Worm (Caenorhabditis elegans) whole organism, L4 larva: ENCODE data around the gene C29A12.6.
A peak's percentile ranks its signal among the peaks of the same experiment; 100 is the strongest.

Source experiments
- F10B5.3 ChIP-seq: sonication (generic microtip); optimal IDR thresholded peaks from 2 replicates; lab custom pipeline; 2016; ENCODE audit warnings: mild to moderate bottlenecking, missing genetic modification characterization, missing compliant biosample characterization
- F26F4.8 ChIP-seq: fragments of 200-800 bp; sonication (Bioruptor generic); conservative IDR thresholded peaks from 2 replicates; pipeline ENCODE4 v1.3.6; 2022; ENCODE audit warnings: missing genetic modification characterization, missing compliant biosample characterization
- F49E8.2 ChIP-seq: sonication (generic microtip); optimal IDR thresholded peaks from 2 replicates; lab custom pipeline; 2016; ENCODE audit warnings: missing compliant biosample characterization, mild to moderate bottlenecking, missing genetic modification characterization, borderline replicate concordance
- R02D3.7 ChIP-seq: fragments of 150-350 bp; sonication (generic microtip); optimal IDR thresholded peaks from 3 replicates; lab custom pipeline; 2014; ENCODE audit warnings: missing biosample characterization, missing genetic modification characterization
- T26A8.4 ChIP-seq: fragments of 200-800 bp; sonication (Bioruptor generic); IDR thresholded peaks from 2 replicates; pipeline ENCODE4 v1.3.6; 2022; ENCODE audit warnings: missing genetic modification characterization, missing compliant biosample characterization
- Y105C5A.15 ChIP-seq: fragments of 200-800 bp; sonication (Bioruptor generic); IDR thresholded peaks from 2 replicates; pipeline ENCODE4 v1.3.6; 2022; ENCODE audit warnings: missing genetic modification characterization, missing compliant biosample characterization
- ZK337.2 ChIP-seq: fragments of 200-800 bp; sonication (Bioruptor generic); IDR thresholded peaks from 2 replicates; pipeline ENCODE4 v1.3.6; 2022; ENCODE audit warnings: missing genetic modification reagents, missing genetic modification characterization, missing compliant biosample characterization
- ZK546.5 ChIP-seq, 2 experiments: sonication (generic microtip); optimal IDR thresholded peaks; 2 replicates each; lab custom pipeline; 2017; ENCODE audit warnings: missing biosample characterization in 2 of 2, missing genetic modification characterization in 2 of 2
- aha-1 ChIP-seq: fragments of 150-350 bp; peaks from one replicate; lab custom pipeline; 2014; ENCODE audit warnings: missing biosample characterization, missing genetic modification characterization
- ceh-28 ChIP-seq: fragments of 150-350 bp; optimal IDR thresholded peaks from 2 replicates; lab custom pipeline; 2014; ENCODE audit warnings: missing biosample characterization, missing genetic modification reagents, missing genetic modification characterization
- cey-2 ChIP-seq: sonication (generic microtip); optimal IDR thresholded peaks from 3 replicates; lab custom pipeline; 2017; ENCODE audit warnings: missing genetic modification characterization, mild to moderate bottlenecking, missing compliant biosample characterization, antibody characterized with exemption, borderline replicate concordance; ENCODE audit not compliant: insufficient read depth
- daf-16 ChIP-seq, 3 experiments: sonication (generic microtip); optimal IDR thresholded peaks; 2 replicates each; lab custom pipeline; 2016 to 2017; ENCODE audit warnings: missing genetic modification characterization in 3 of 3, missing genetic modification reagents in 3 of 3, mild to moderate bottlenecking in 2 of 3, missing compliant biosample characterization in 2 of 3, missing biosample characterization in 1 of 3, moderate library complexity in 1 of 3
- daf-8 ChIP-seq: fragments of 200-800 bp; sonication (Bioruptor generic); IDR thresholded peaks from 2 replicates; pipeline ENCODE4 v1.3.6; 2022; ENCODE audit warnings: missing genetic modification characterization, missing compliant biosample characterization
- dmd-6 ChIP-seq: fragments of 200-800 bp; sonication (Bioruptor generic); IDR thresholded peaks from 2 replicates; pipeline ENCODE4 v1.3.6; 2022; ENCODE audit warnings: missing genetic modification reagents, missing genetic modification characterization, missing compliant biosample characterization
- dve-1 ChIP-seq: sonication (generic microtip); optimal IDR thresholded peaks from 2 replicates; lab custom pipeline; 2017; ENCODE audit warnings: antibody characterized with exemption, mild to moderate bottlenecking, missing genetic modification characterization, missing compliant biosample characterization; ENCODE audit not compliant: insufficient read depth
- fos-1 ChIP-seq: fragments of 150-350 bp; optimal IDR thresholded peaks from 2 replicates; lab custom pipeline; 2014; ENCODE audit warnings: missing biosample characterization, missing genetic modification characterization
- gei-8 ChIP-seq: fragments of 200-800 bp; sonication (Bioruptor generic); optimal IDR thresholded peaks from 2 replicates; lab custom pipeline; 2018; ENCODE audit warnings: mild to moderate bottlenecking, missing genetic modification characterization, missing compliant biosample characterization
- hif-1 ChIP-seq, 2 experiments: sonication (generic microtip); optimal IDR thresholded peaks; 2 replicates each; lab custom pipeline; 2016 to 2017; ENCODE audit warnings: missing compliant biosample characterization in 2 of 2, missing genetic modification characterization in 2 of 2, missing genetic modification reagents in 2 of 2, missing genotype in 2 of 2, mild to moderate bottlenecking in 1 of 2
- hlh-11 ChIP-seq: fragments of 200-800 bp; sonication (Bioruptor generic); optimal IDR thresholded peaks from 2 replicates; lab custom pipeline; 2018; ENCODE audit warnings: mild to moderate bottlenecking, missing genetic modification characterization, missing compliant biosample characterization
- hlh-30 ChIP-seq: sonication (generic microtip); optimal IDR thresholded peaks from 2 replicates; lab custom pipeline; 2017; ENCODE audit warnings: antibody characterized with exemption, mild to moderate bottlenecking, missing genetic modification characterization, missing compliant biosample characterization; ENCODE audit not compliant: insufficient read depth
- hmg-1.1 ChIP-seq: fragments of 200-800 bp; sonication (Bioruptor generic); IDR thresholded peaks from 2 replicates; pipeline ENCODE4 v1.3.6; 2022; ENCODE audit warnings: missing genetic modification reagents, missing genetic modification characterization, missing compliant biosample characterization
- lin-1 ChIP-seq: fragments of 200-800 bp; sonication (Bioruptor generic); IDR thresholded peaks from 2 replicates; pipeline ENCODE4 v1.3.6; 2022; ENCODE audit warnings: missing genetic modification reagents, missing genetic modification characterization, missing compliant biosample characterization
- lin-13 ChIP-seq: fragments of 150-350 bp; optimal IDR thresholded peaks from 2 replicates; lab custom pipeline; 2014; ENCODE audit warnings: missing biosample characterization, missing genetic modification reagents, missing genetic modification characterization
- lin-15B ChIP-seq: fragments of 150-350 bp; sonication (generic microtip); optimal IDR thresholded peaks from 3 replicates; lab custom pipeline; 2014; ENCODE audit warnings: missing biosample characterization, missing genetic modification characterization
- lin-39 ChIP-seq: fragments of 150-350 bp; optimal IDR thresholded peaks from 2 replicates; lab custom pipeline; 2014; ENCODE audit warnings: missing biosample characterization, missing genetic modification reagents, missing genetic modification characterization
- lsy-2 ChIP-seq, 2 experiments: fragments of 150-350 bp in 1 of 2; sonication (generic microtip) in 1 of 2; optimal IDR thresholded peaks; 2 replicates each; lab custom pipeline; 2014 to 2017; ENCODE audit warnings: missing biosample characterization in 2 of 2, missing genetic modification characterization in 2 of 2
- madf-5 ChIP-seq, 2 experiments: fragments of 200-800 bp; sonication (Bioruptor generic); IDR thresholded peaks; 2 replicates each; pipeline ENCODE4 v1.3.6; 2022; ENCODE audit warnings: missing compliant biosample characterization in 2 of 2, missing genetic modification characterization in 2 of 2
- mep-1 ChIP-seq: fragments of 150-350 bp; sonication (generic microtip); optimal IDR thresholded peaks from 3 replicates; lab custom pipeline; 2014; ENCODE audit warnings: missing biosample characterization, missing genetic modification characterization
- mxl-3 ChIP-seq: fragments of 200-800 bp; sonication (Bioruptor generic); optimal IDR thresholded peaks from 2 replicates; lab custom pipeline; 2018; ENCODE audit warnings: mild to moderate bottlenecking, missing genetic modification characterization, missing compliant biosample characterization
- nhr-102 ChIP-seq: sonication (generic microtip); optimal IDR thresholded peaks from 2 replicates; lab custom pipeline; 2016; ENCODE audit warnings: mild to moderate bottlenecking, missing genetic modification characterization, moderate library complexity, missing compliant biosample characterization
- nhr-11 ChIP-seq: fragments of 150-350 bp; optimal IDR thresholded peaks from 2 replicates; lab custom pipeline; 2014; ENCODE audit warnings: missing biosample characterization, missing genetic modification characterization
- nhr-111 ChIP-seq: fragments of 200-800 bp; sonication (Bioruptor generic); optimal IDR thresholded peaks from 2 replicates; lab custom pipeline; 2018; ENCODE audit warnings: mild to moderate bottlenecking, missing genetic modification characterization, missing compliant biosample characterization
- nhr-28 ChIP-seq: fragments of 150-350 bp; optimal IDR thresholded peaks from 2 replicates; lab custom pipeline; 2014; ENCODE audit warnings: missing biosample characterization, missing genetic modification characterization
- nhr-41 ChIP-seq: fragments of 200-800 bp; sonication (Bioruptor generic); IDR thresholded peaks from 2 replicates; pipeline ENCODE4 v1.3.6; 2022; ENCODE audit warnings: missing genetic modification reagents, missing genetic modification characterization, missing compliant biosample characterization
- nhr-42 ChIP-seq: fragments of 200-800 bp; sonication (Bioruptor generic); IDR thresholded peaks from 2 replicates; pipeline ENCODE4 v1.3.6; 2022; ENCODE audit warnings: missing genetic modification characterization, missing compliant biosample characterization
- nhr-48 ChIP-seq: sonication (generic microtip); optimal IDR thresholded peaks from 2 replicates; lab custom pipeline; 2016; ENCODE audit warnings: mild to moderate bottlenecking, missing genetic modification characterization, missing compliant biosample characterization
- nhr-77 ChIP-seq: fragments of 150-350 bp; optimal IDR thresholded peaks from 2 replicates; lab custom pipeline; 2014; ENCODE audit warnings: missing biosample characterization, missing genetic modification characterization
- pha-4 ChIP-seq, 2 experiments: fragments of 150-350 bp in 1 of 2; fragments of 200-800 bp in 1 of 2; sonication (Bioruptor generic) in 1 of 2; IDR thresholded peaks in 1 of 2; optimal IDR thresholded peaks in 1 of 2; 2 replicates each; pipeline versions ENCODE4 v1.3.6 to Lab custom; 2014 to 2022; ENCODE audit warnings: missing genetic modification characterization in 2 of 2, missing genetic modification reagents in 2 of 2, missing biosample characterization in 1 of 2, missing compliant biosample characterization in 1 of 2
- saeg-2 ChIP-seq: fragments of 200-800 bp; sonication (Bioruptor generic); IDR thresholded peaks from 2 replicates; pipeline ENCODE4 v1.3.6; 2022; ENCODE audit warnings: missing genetic modification reagents, missing genetic modification characterization, missing compliant biosample characterization
- set-16 ChIP-seq: fragments of 200-800 bp; sonication (Bioruptor generic); IDR thresholded peaks from 2 replicates; pipeline ENCODE4 v1.3.6; 2022; ENCODE audit warnings: missing genetic modification reagents, missing genetic modification characterization, missing compliant biosample characterization
- tra-1 ChIP-seq: fragments of 200-800 bp; sonication (Bioruptor generic); IDR thresholded peaks from 2 replicates; pipeline ENCODE4 v1.3.6; 2022; ENCODE audit warnings: missing genetic modification reagents, missing genetic modification characterization, missing compliant biosample characterization
- unc-62 ChIP-seq, 3 experiments: fragments of 150-350 bp in 1 of 3; sonication (generic microtip); optimal IDR thresholded peaks in 2 of 3; peaks in 1 of 3; 1 replicate in 1 of 3; 2 replicates in 2 of 3; lab custom pipeline; 2014 to 2017; ENCODE audit warnings: missing biosample characterization in 3 of 3, missing genetic modification characterization in 3 of 3, missing genetic modification reagents in 3 of 3, missing genotype in 1 of 3
- zfp-2 ChIP-seq: sonication (generic microtip); optimal IDR thresholded peaks from 2 replicates; lab custom pipeline; 2016; ENCODE audit warnings: mild to moderate bottlenecking, missing genetic modification characterization, missing compliant biosample characterization
- zip-11 ChIP-seq: fragments of 200-800 bp; sonication (Bioruptor generic); IDR thresholded peaks from 2 replicates; pipeline ENCODE4 v1.3.6; 2022; ENCODE audit warnings: missing genetic modification characterization, missing compliant biosample characterization

The C29A12.6 gene

DNA sequence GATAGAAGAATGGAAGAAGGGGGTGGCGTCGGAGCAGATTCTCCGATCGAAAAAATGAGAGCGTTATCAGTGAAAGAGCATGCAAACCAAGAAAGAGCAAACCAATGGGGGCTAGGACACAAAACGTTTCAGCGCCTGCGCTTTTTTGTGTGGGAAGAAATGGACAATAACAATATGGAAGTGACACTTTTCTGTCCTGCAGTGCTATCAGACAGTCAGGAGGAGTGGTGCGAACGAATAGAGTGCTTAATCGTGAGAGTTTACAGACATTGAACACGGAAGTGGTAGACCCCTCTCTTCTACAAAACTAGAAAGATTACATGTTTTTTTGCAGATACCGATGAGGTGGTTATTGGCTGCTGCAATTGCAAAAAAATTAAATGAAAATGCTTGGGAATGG is 8.4 kb downstream of the C29A12.6 start (continued):
- no peak for TF ChIP-seq cey-2
- TF ChIP-seq lin-15B (tag; lab: Kevin White, UChicago) = no peak
- TF ChIP-seq ceh-28 = no peak
- TF ChIP-seq Y105C5A.15 (GFP tag; lab: Robert Waterston, UW) = no peak
- peak; percentile 80 for TF ChIP-seq dve-1
- peak; percentile 96 for TF ChIP-seq nhr-28
- TF ChIP-seq nhr-111 (GFP tag; lab: Kevin White, UChicago) = no peak
- TF ChIP-seq nhr-102 (tag; lab: Kevin White, UChicago) = peak; percentile 38
- TF ChIP-seq daf-16 (GFP tag; optimal IDR thresholded peaks at IDR 0.05; lab: Kevin White, UChicago) = peak in 1 of 2 experiments; percentile 44
- peak; percentile 93 for TF ChIP-seq daf-16 (tag; optimal IDR thresholded peaks at IDR 0.05; lab: Kevin White, UChicago)
- no peak for TF ChIP-seq ZK546.5 (tag; optimal IDR thresholded peaks at IDR 0.05; lab: Kevin White, UChicago)
- peak; percentile 66 for TF ChIP-seq tra-1 (GFP tag; lab: Robert Waterston, UW)
- TF ChIP-seq ZK337.2 (GFP tag; lab: Robert Waterston, UW) = no peak
- peak; percentile 77 for TF ChIP-seq lin-1 (GFP tag; lab: Robert Waterston, UW)
- TF ChIP-seq mep-1 (tag; lab: Kevin White, UChicago) = peak; percentile 16
- TF ChIP-seq F10B5.3 (tag; lab: Kevin White, UChicago) = no peak
- TF ChIP-seq hlh-30 = no peak
- TF ChIP-seq F49E8.2 (tag; lab: Kevin White, UChicago) = no peak
- no peak for TF ChIP-seq madf-5 (GFP tag; IDR thresholded peaks at IDR 0.05; lab: Robert Waterston, UW)
- peak; percentile 60 for TF ChIP-seq nhr-48 (tag; lab: Kevin White, UChicago)
- peak in 1 of 2 experiments; percentile 40 for TF ChIP-seq hif-1 (tag; optimal IDR thresholded peaks at IDR 0.05; lab: Kevin White, UChicago)
- TF ChIP-seq pha-4 (GFP tag; IDR thresholded peaks at IDR 0.05; lab: Robert Waterston, UW) = no peak
- no peak for TF ChIP-seq pha-4 (tag; optimal IDR thresholded peaks at IDR 0.05; lab: Kevin White, UChicago)
- no peak for TF ChIP-seq daf-8 (GFP tag; lab: Robert Waterston, UW)
- TF ChIP-seq saeg-2 (GFP tag; lab: Robert Waterston, UW) = 0 out of 2 replicates have a peak, but pooled peaks have one; percentile 61
- TF ChIP-seq nhr-41 (GFP tag; lab: Robert Waterston, UW) = 0 out of 2 replicates have a peak, but pooled peaks have one; percentile 30
- no peak for TF ChIP-seq R02D3.7 (tag; lab: Kevin White, UChicago)
- 0 out of 2 replicates have a peak, but pooled peaks have one; percentile 29 for TF ChIP-seq F26F4.8
- TF ChIP-seq mxl-3 (GFP tag; lab: Kevin White, UChicago) = peak; percentile 50
- no peak for TF ChIP-seq lin-39 (tag; lab: Kevin White, UChicago)

DNA sequence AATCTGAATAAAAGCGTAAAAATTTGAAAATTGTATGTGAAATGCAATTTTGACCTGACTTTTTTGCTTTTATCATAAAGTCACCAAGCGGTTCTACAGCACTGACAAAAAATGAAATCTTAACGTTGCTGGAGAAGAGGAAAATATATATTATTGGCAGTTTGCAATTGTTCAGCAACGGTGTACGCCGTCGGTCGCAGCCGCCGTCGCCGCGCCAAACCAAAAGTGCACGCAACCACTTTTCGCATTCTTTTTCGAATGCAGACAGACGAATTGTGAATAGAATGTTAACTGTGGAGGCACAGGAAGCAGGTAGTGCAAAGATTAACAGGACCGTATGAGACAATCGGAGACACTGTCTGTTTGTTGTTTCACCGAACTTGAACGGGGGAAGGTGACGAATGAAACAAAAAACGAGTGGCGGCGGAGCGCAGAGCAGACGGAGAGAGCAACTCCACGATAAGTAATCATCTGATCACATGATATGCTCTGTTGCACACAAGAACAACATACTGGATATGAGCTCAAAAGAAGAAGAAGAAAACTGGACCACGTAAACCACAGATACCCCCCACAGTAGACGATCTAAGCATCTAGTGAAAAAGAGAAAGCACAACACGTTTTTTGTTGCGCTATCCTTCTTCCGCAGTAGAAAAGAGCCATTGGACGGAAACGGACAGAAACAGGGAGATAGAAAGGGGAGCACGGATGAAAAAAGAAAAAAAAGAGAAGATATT is 10.1 kb downstream of the C29A12.6 start:
- peak; percentile 17 for TF ChIP-seq mep-1 (tag; lab: Kevin White, UChicago)
- TF ChIP-seq fos-1 = no peak
- TF ChIP-seq daf-8 (GFP tag; lab: Robert Waterston, UW) = no peak
- peak; percentile 56 for TF ChIP-seq nhr-28
- TF ChIP-seq dmd-6 (GFP tag; lab: Robert Waterston, UW) = peak; percentile 70
- no peak for TF ChIP-seq zfp-2 (tag; lab: Kevin White, UChicago)
- no peak for TF ChIP-seq nhr-77
- peak; percentile 15 for TF ChIP-seq hlh-30
- TF ChIP-seq lsy-2 (tag; optimal IDR thresholded peaks at IDR 0.05; lab: Kevin White, UChicago) = peak in 1 of 2 experiments; percentile 9
- TF ChIP-seq hlh-11 = peak; percentile 51
- TF ChIP-seq pha-4 (GFP tag; IDR thresholded peaks at IDR 0.05; lab: Robert Waterston, UW) = peak; percentile 58; the same call in 1 of the 2 replicates
- TF ChIP-seq pha-4 (tag; optimal IDR thresholded peaks at IDR 0.05; lab: Kevin White, UChicago) = no peak
- no peak for TF ChIP-seq ceh-28
- no peak for TF ChIP-seq lin-39 (tag; lab: Kevin White, UChicago)
- peak; percentile 72 for TF ChIP-seq nhr-11 (tag; lab: Kevin White, UChicago)
- peak; percentile 41; the same call in 1 of the 2 replicates for TF ChIP-seq hmg-1.1
- 0 out of 2 replicates have a peak, but pooled peaks have one; percentile 5 for TF ChIP-seq set-16
- no peak for TF ChIP-seq zip-11 (GFP tag; lab: Robert Waterston, UW)
- no peak for TF ChIP-seq T26A8.4 (GFP tag; lab: Robert Waterston, UW)
- TF ChIP-seq lin-13 = no peak
- 0 out of 2 replicates have a peak, but pooled peaks have one; percentile 50 for TF ChIP-seq nhr-42
- peak; percentile 87 for TF ChIP-seq aha-1
- TF ChIP-seq unc-62 (GFP tag; optimal IDR thresholded peaks at IDR 0.05 in 1 of 2; lab: Kevin White, UChicago) = peak in 1 of 2 experiments; percentile 64
- TF ChIP-seq unc-62 (tag; optimal IDR thresholded peaks at IDR 0.05; lab: Kevin White, UChicago) = no peak
- no peak for TF ChIP-seq F49E8.2 (tag; lab: Kevin White, UChicago)
- TF ChIP-seq tra-1 (GFP tag; lab: Robert Waterston, UW) = peak; percentile 21; the same call in 1 of the 2 replicates
- TF ChIP-seq daf-16 (GFP tag; optimal IDR thresholded peaks at IDR 0.05; lab: Kevin White, UChicago) = peak in 1 of 2 experiments; percentile 2
- peak; percentile 24 for TF ChIP-seq daf-16 (tag; optimal IDR thresholded peaks at IDR 0.05; lab: Kevin White, UChicago)
- peak; percentile 6 for TF ChIP-seq gei-8 (GFP tag; lab: Kevin White, UChicago)
